Worm (Caenorhabditis elegans) whole organism, L4 larva: ENCODE data around the gene T05H4.4.
A peak's percentile ranks its signal among the peaks of the same experiment; 100 is the strongest.

Experiments used
- F26F4.8 ChIP-seq: fragments of 200-800 bp; sonication (Bioruptor generic); conservative IDR thresholded peaks from 2 replicates; pipeline ENCODE4 v1.3.6; 2022; ENCODE audit warnings: missing genetic modification characterization, missing compliant biosample characterization
- F44E2.7 ChIP-seq: fragments of 200-800 bp; sonication (Bioruptor generic); IDR thresholded peaks from 2 replicates; pipeline ENCODE4 v2.1.2; 2022; ENCODE audit warnings: missing genetic modification characterization, missing compliant biosample characterization
- T20F7.1 ChIP-seq: fragments of 200-800 bp; sonication (Bioruptor generic); optimal IDR thresholded peaks from 2 replicates; lab custom pipeline; 2018; ENCODE audit warnings: mild to moderate bottlenecking, missing genetic modification characterization, missing compliant biosample characterization
- Y105C5A.15 ChIP-seq: fragments of 200-800 bp; sonication (Bioruptor generic); IDR thresholded peaks from 2 replicates; pipeline ENCODE4 v1.3.6; 2022; ENCODE audit warnings: missing genetic modification characterization, missing compliant biosample characterization
- ZK546.5 ChIP-seq, 2 experiments: sonication (generic microtip); optimal IDR thresholded peaks; 2 replicates each; lab custom pipeline; 2017; ENCODE audit warnings: missing biosample characterization in 2 of 2, missing genetic modification characterization in 2 of 2
- ama-1 ChIP-seq: fragments of 150-350 bp; optimal IDR thresholded peaks from 2 replicates; lab custom pipeline; 2014; ENCODE audit warnings: inconsistent platforms, mixed read lengths
- arid-1 ChIP-seq: fragments of 200-800 bp; sonication (Bioruptor generic); conservative IDR thresholded peaks from 2 replicates; pipeline ENCODE4 v1.3.6; 2022; ENCODE audit warnings: missing genetic modification reagents, missing genetic modification characterization, missing compliant biosample characterization
- ceh-44 ChIP-seq: fragments of 200-800 bp; sonication (Bioruptor generic); IDR thresholded peaks from 2 replicates; pipeline ENCODE4 v1.3.6; 2022; ENCODE audit warnings: missing genetic modification reagents, missing genetic modification characterization, missing compliant biosample characterization
- ceh-82 ChIP-seq: sonication (generic microtip); optimal IDR thresholded peaks from 2 replicates; lab custom pipeline; 2017; ENCODE audit warnings: missing biosample characterization, missing genetic modification characterization
- ces-1 ChIP-seq: fragments of 150-350 bp; sonication (generic microtip); optimal IDR thresholded peaks from 4 replicates; lab custom pipeline; 2014; ENCODE audit warnings: missing biosample characterization, missing genetic modification reagents, missing genetic modification characterization
- daf-16 ChIP-seq, 3 experiments: sonication (generic microtip); optimal IDR thresholded peaks; 2 replicates each; lab custom pipeline; 2016 to 2017; ENCODE audit warnings: missing genetic modification characterization in 3 of 3, missing genetic modification reagents in 3 of 3, mild to moderate bottlenecking in 2 of 3, missing compliant biosample characterization in 2 of 3, missing biosample characterization in 1 of 3, moderate library complexity in 1 of 3
- dmd-8 ChIP-seq: fragments of 200-800 bp; sonication (Bioruptor generic); IDR thresholded peaks from 2 replicates; pipeline ENCODE4 v1.3.6; 2022; ENCODE audit warnings: missing genetic modification characterization, missing compliant biosample characterization
- dmd-9 ChIP-seq: fragments of 200-800 bp; sonication (Bioruptor generic); IDR thresholded peaks from 2 replicates; pipeline ENCODE4 v1.3.6; 2022; ENCODE audit warnings: missing genetic modification reagents, missing genetic modification characterization, missing compliant biosample characterization
- duxl-1 ChIP-seq: sonication (generic microtip); optimal IDR thresholded peaks from 2 replicates; lab custom pipeline; 2016; ENCODE audit warnings: mild to moderate bottlenecking, missing genetic modification characterization, moderate library complexity, missing compliant biosample characterization; ENCODE audit not compliant: poor library complexity
- gei-8 ChIP-seq: fragments of 200-800 bp; sonication (Bioruptor generic); optimal IDR thresholded peaks from 2 replicates; lab custom pipeline; 2018; ENCODE audit warnings: mild to moderate bottlenecking, missing genetic modification characterization, missing compliant biosample characterization
- hlh-11 ChIP-seq: fragments of 200-800 bp; sonication (Bioruptor generic); optimal IDR thresholded peaks from 2 replicates; lab custom pipeline; 2018; ENCODE audit warnings: mild to moderate bottlenecking, missing genetic modification characterization, missing compliant biosample characterization
- hmg-1.1 ChIP-seq: fragments of 200-800 bp; sonication (Bioruptor generic); IDR thresholded peaks from 2 replicates; pipeline ENCODE4 v1.3.6; 2022; ENCODE audit warnings: missing genetic modification reagents, missing genetic modification characterization, missing compliant biosample characterization
- jun-1 ChIP-seq: fragments of 150-350 bp; optimal IDR thresholded peaks from 2 replicates; lab custom pipeline; 2014; ENCODE audit warnings: missing biosample characterization, missing genetic modification reagents, missing genetic modification characterization
- lin-1 ChIP-seq: fragments of 200-800 bp; sonication (Bioruptor generic); IDR thresholded peaks from 2 replicates; pipeline ENCODE4 v1.3.6; 2022; ENCODE audit warnings: missing genetic modification reagents, missing genetic modification characterization, missing compliant biosample characterization
- lin-13 ChIP-seq: fragments of 150-350 bp; optimal IDR thresholded peaks from 2 replicates; lab custom pipeline; 2014; ENCODE audit warnings: missing biosample characterization, missing genetic modification reagents, missing genetic modification characterization
- lin-29 ChIP-seq: fragments of 200-800 bp; sonication (Bioruptor generic); IDR thresholded peaks from 2 replicates; pipeline ENCODE4 v1.3.6; 2022; ENCODE audit warnings: missing genetic modification reagents, missing genetic modification characterization, missing compliant biosample characterization
- lin-39 ChIP-seq: fragments of 150-350 bp; optimal IDR thresholded peaks from 2 replicates; lab custom pipeline; 2014; ENCODE audit warnings: missing biosample characterization, missing genetic modification reagents, missing genetic modification characterization
- lir-3 ChIP-seq: sonication (generic microtip); optimal IDR thresholded peaks from 2 replicates; lab custom pipeline; 2016; ENCODE audit warnings: mild to moderate bottlenecking, missing genetic modification characterization, missing compliant biosample characterization
- mdt-29 ChIP-seq: fragments of 200-800 bp; sonication (Bioruptor generic); IDR thresholded peaks from 2 replicates; pipeline ENCODE4 v1.3.6; 2022; ENCODE audit warnings: missing genetic modification reagents, missing genetic modification characterization, missing compliant biosample characterization
- mes-2 ChIP-seq: sonication (generic microtip); optimal IDR thresholded peaks from 2 replicates; lab custom pipeline; 2016; ENCODE audit warnings: missing genotype, mild to moderate bottlenecking, missing genetic modification characterization, missing compliant biosample characterization; ENCODE audit not compliant: poor library complexity, severe bottlenecking
- mxl-2 ChIP-seq: fragments of 200-800 bp; sonication (Bioruptor generic); conservative IDR thresholded peaks from 2 replicates; pipeline ENCODE4 v1.3.6; 2022; ENCODE audit warnings: missing genetic modification reagents, missing genetic modification characterization, missing compliant biosample characterization
- nhr-102 ChIP-seq: sonication (generic microtip); optimal IDR thresholded peaks from 2 replicates; lab custom pipeline; 2016; ENCODE audit warnings: mild to moderate bottlenecking, missing genetic modification characterization, moderate library complexity, missing compliant biosample characterization
- nhr-11 ChIP-seq: fragments of 150-350 bp; optimal IDR thresholded peaks from 2 replicates; lab custom pipeline; 2014; ENCODE audit warnings: missing biosample characterization, missing genetic modification characterization
- nhr-111 ChIP-seq: fragments of 200-800 bp; sonication (Bioruptor generic); optimal IDR thresholded peaks from 2 replicates; lab custom pipeline; 2018; ENCODE audit warnings: mild to moderate bottlenecking, missing genetic modification characterization, missing compliant biosample characterization
- nhr-25 ChIP-seq: sonication (generic microtip); optimal IDR thresholded peaks from 2 replicates; lab custom pipeline; 2017; ENCODE audit warnings: missing genetic modification characterization, mild to moderate bottlenecking, missing compliant biosample characterization, antibody characterized with exemption, moderate library complexity, borderline replicate concordance; ENCODE audit not compliant: insufficient read depth
- nhr-28 ChIP-seq: fragments of 150-350 bp; optimal IDR thresholded peaks from 2 replicates; lab custom pipeline; 2014; ENCODE audit warnings: missing biosample characterization, missing genetic modification characterization
- nhr-41 ChIP-seq: fragments of 200-800 bp; sonication (Bioruptor generic); IDR thresholded peaks from 2 replicates; pipeline ENCODE4 v1.3.6; 2022; ENCODE audit warnings: missing genetic modification reagents, missing genetic modification characterization, missing compliant biosample characterization
- nhr-48 ChIP-seq: sonication (generic microtip); optimal IDR thresholded peaks from 2 replicates; lab custom pipeline; 2016; ENCODE audit warnings: mild to moderate bottlenecking, missing genetic modification characterization, missing compliant biosample characterization
- nhr-76 ChIP-seq: fragments of 150-350 bp; optimal IDR thresholded peaks from 2 replicates; lab custom pipeline; 2014; ENCODE audit warnings: missing biosample characterization, missing genetic modification characterization
- nhr-77 ChIP-seq: fragments of 150-350 bp; optimal IDR thresholded peaks from 2 replicates; lab custom pipeline; 2014; ENCODE audit warnings: missing biosample characterization, missing genetic modification characterization
- sdz-12 ChIP-seq: fragments of 200-800 bp; sonication (Bioruptor generic); optimal IDR thresholded peaks from 2 replicates; lab custom pipeline; 2018; ENCODE audit warnings: mild to moderate bottlenecking, missing genetic modification characterization, missing compliant biosample characterization
- snpc-1.2 ChIP-seq: fragments of 200-800 bp; sonication (Bioruptor generic); IDR thresholded peaks from 2 replicates; pipeline ENCODE4 v1.3.6; 2022; ENCODE audit warnings: missing genetic modification reagents, missing genetic modification characterization, missing compliant biosample characterization
- snpc-4 ChIP-seq: fragments of 150-350 bp; optimal IDR thresholded peaks from 2 replicates; lab custom pipeline; 2014; ENCODE audit warnings: missing biosample characterization, missing genetic modification characterization
- spr-1 ChIP-seq: sonication (generic microtip); optimal IDR thresholded peaks from 2 replicates; lab custom pipeline; 2016; ENCODE audit warnings: mild to moderate bottlenecking, missing genetic modification characterization, missing compliant biosample characterization
- tra-1 ChIP-seq: fragments of 200-800 bp; sonication (Bioruptor generic); IDR thresholded peaks from 2 replicates; pipeline ENCODE4 v1.3.6; 2022; ENCODE audit warnings: missing genetic modification reagents, missing genetic modification characterization, missing compliant biosample characterization
- unc-130 ChIP-seq: sonication (generic microtip); optimal IDR thresholded peaks from 2 replicates; lab custom pipeline; 2016; ENCODE audit warnings: missing genetic modification reagents, missing genetic modification characterization, missing compliant biosample characterization
- unc-62 ChIP-seq, 3 experiments: fragments of 150-350 bp in 1 of 3; sonication (generic microtip); optimal IDR thresholded peaks in 2 of 3; peaks in 1 of 3; 1 replicate in 1 of 3; 2 replicates in 2 of 3; lab custom pipeline; 2014 to 2017; ENCODE audit warnings: missing biosample characterization in 3 of 3, missing genetic modification characterization in 3 of 3, missing genetic modification reagents in 3 of 3, missing genotype in 1 of 3
- zag-1 ChIP-seq: fragments of 150-350 bp; optimal IDR thresholded peaks from 2 replicates; lab custom pipeline; 2014; ENCODE audit warnings: missing biosample characterization, missing genetic modification characterization
- zfp-3 ChIP-seq: fragments of 200-800 bp; sonication (Bioruptor generic); conservative IDR thresholded peaks from 2 replicates; pipeline ENCODE4 v1.3.6; 2022; ENCODE audit warnings: missing genetic modification reagents, missing genetic modification characterization, missing compliant biosample characterization
- zip-2 ChIP-seq: fragments of 150-350 bp; optimal IDR thresholded peaks from 2 replicates; lab custom pipeline; 2014; ENCODE audit warnings: missing biosample characterization, missing genetic modification characterization
- ztf-7 ChIP-seq: fragments of 150-350 bp; optimal IDR thresholded peaks from 2 replicates; lab custom pipeline; 2014; ENCODE audit warnings: missing biosample characterization, missing genetic modification characterization

The T05H4.4 gene

DNA sequence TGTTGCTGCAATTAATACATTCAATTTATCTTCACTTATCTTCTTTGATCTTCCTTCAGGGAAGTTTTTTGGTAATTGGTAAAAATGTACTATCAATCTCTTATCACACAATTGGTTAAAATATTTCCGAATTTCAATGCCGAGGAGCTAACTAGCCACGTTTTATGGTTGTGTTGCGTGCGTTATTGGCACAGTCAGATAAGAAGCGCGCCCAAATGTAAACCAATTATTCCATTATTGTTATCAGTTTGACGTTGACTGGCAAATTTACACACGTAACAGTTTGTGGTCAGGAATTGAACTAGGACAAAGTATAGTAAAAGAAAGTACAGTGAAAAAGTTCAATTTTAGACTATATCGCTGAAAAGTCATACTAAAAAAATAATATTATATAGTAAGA is 31.1 kb upstream of the T05H4.4 start (continued):
- TF ChIP-seq snpc-1.2 (GFP tag; lab: Robert Waterston, UW) (no peak), T20F7.1 (no peak), lin-29 (GFP tag; lab: Robert Waterston, UW) (no peak), unc-62 (GFP tag; optimal IDR thresholded peaks at IDR 0.05 in 1 of 2; lab: Kevin White, UChicago) (no peak), unc-62 (tag; optimal IDR thresholded peaks at IDR 0.05; lab: Kevin White, UChicago) (no peak), Y105C5A.15 (no peak), zip-2 (no peak), nhr-41 (GFP tag; lab: Robert Waterston, UW) (no peak), nhr-111 (GFP tag; lab: Kevin White, UChicago) (no peak), hmg-1.1 (GFP tag; lab: Robert Waterston, UW) (no peak), mdt-29 (GFP tag; lab: Robert Waterston, UW) (no peak), arid-1 (GFP tag; lab: Robert Waterston, UW) (no peak), ZK546.5 (tag; optimal IDR thresholded peaks at IDR 0.05; lab: Kevin White, UChicago) (no peak), lin-1 (no peak), nhr-11 (tag; lab: Kevin White, UChicago) (no peak), F44E2.7 (no peak), daf-16 (GFP tag; optimal IDR thresholded peaks at IDR 0.05; lab: Kevin White, UChicago) (no peak), daf-16 (tag; optimal IDR thresholded peaks at IDR 0.05; lab: Kevin White, UChicago) (peak; percentile 87), mes-2 (peak; percentile 43), nhr-77 (tag; lab: Kevin White, UChicago) (no peak), nhr-48 (tag; lab: Kevin White, UChicago) (no peak), ztf-7 (tag; lab: Kevin White, UChicago) (no peak), F26F4.8 (GFP tag; lab: Robert Waterston, UW) (no peak), lin-13 (GFP tag; lab: Kevin White, UChicago) (no peak), jun-1 (no peak), gei-8 (GFP tag; lab: Kevin White, UChicago) (no peak), snpc-4 (no peak), dmd-8 (GFP tag; lab: Robert Waterston, UW) (no peak), nhr-102 (tag; lab: Kevin White, UChicago) (peak; percentile 5), unc-130 (GFP tag; lab: Kevin White, UChicago) (no peak), hlh-11 (tag; lab: Kevin White, UChicago) (peak; percentile 63), tra-1 (GFP tag; lab: Robert Waterston, UW) (no peak), nhr-76 (tag; lab: Kevin White, UChicago) (no peak), ama-1 (lab: Kevin White, UChicago) (no peak), zfp-3 (GFP tag; lab: Robert Waterston, UW) (no peak), sdz-12 (no peak), lin-39 (tag; lab: Kevin White, UChicago) (no peak), spr-1 (tag; lab: Kevin White, UChicago) (no peak), nhr-25 (tag; lab: Kevin White, UChicago) (no peak), mxl-2 (GFP tag; lab: Robert Waterston, UW) (no peak), ces-1 (GFP tag; lab: Kevin White, UChicago) (no peak), duxl-1 (tag; lab: Kevin White, UChicago) (no peak), nhr-28 (tag; lab: Kevin White, UChicago) (peak; percentile 84), ceh-82 (no peak), lir-3 (tag; lab: Kevin White, UChicago) (no peak), zag-1 (tag; lab: Kevin White, UChicago) (no peak), dmd-9 (GFP tag; lab: Robert Waterston, UW) (no peak), ceh-44 (no peak)
